Worm (Caenorhabditis elegans): ENCODE data around the gene Y55F3BR.1.
A peak's percentile ranks its signal among the peaks of the same experiment; 100 is the strongest.

Gene Y55F3BR.1

ce11 chrIV:842630-843029, 32.0 kb upstream of the Y55F3BR.1 start:
- TF ChIP-seq ztf-23 (GFP tag; IDR thresholded peaks at IDR 0.05) (peak; percentile 69), T22C8.4 (GFP tag; IDR thresholded peaks at IDR 0.05) (0 out of 2 replicates have a peak, but pooled peaks have one; percentile 54), ztf-29 (GFP tag; IDR thresholded peaks at IDR 0.05) (peak; percentile 25; the same call in 1 of the 2 replicates), tab-1 (GFP tag; IDR thresholded peaks at IDR 0.05) (peak; percentile 76), flt-1 (GFP tag; IDR thresholded peaks at IDR 0.05) (peak; percentile 83), klf-2 (GFP tag; conservative IDR thresholded peaks at IDR 0.05) (0 out of 2 replicates have a peak, but pooled peaks have one; percentile 56), ref-1 (GFP tag; conservative IDR thresholded peaks at IDR 0.05) (peak; percentile 35; the same call in 1 of the 2 replicates), cog-1 (tag; optimal IDR thresholded peaks at IDR 0.05) (no peak), med-1 (GFP tag; optimal IDR thresholded peaks at IDR 0.05; ENCODE audit: insufficient read depth) (no peak)

- TF ChIP-seq tab-1 (GFP tag; IDR thresholded peaks at IDR 0.05) (no peak), T22C8.4 (GFP tag; IDR thresholded peaks at IDR 0.05) (no peak), ztf-29 (GFP tag; IDR thresholded peaks at IDR 0.05) (no peak), klf-2 (GFP tag; conservative IDR thresholded peaks at IDR 0.05) (no peak), med-1 (GFP tag; optimal IDR thresholded peaks at IDR 0.05; ENCODE audit: insufficient read depth) (no peak), ref-1 (GFP tag; conservative IDR thresholded peaks at IDR 0.05) (no peak), cog-1 (tag; optimal IDR thresholded peaks at IDR 0.05) (no peak), flt-1 (GFP tag; IDR thresholded peaks at IDR 0.05) (no peak), ztf-23 (GFP tag; IDR thresholded peaks at IDR 0.05) (no peak)
These were observed 29.4 kb upstream of the Y55F3BR.1 start, which contains the start of gene lgc-33 for ce11 chrIV:845198-845597. TSS of gene lgc-33 (plus strand) at chrIV:845498.

- no peak for TF ChIP-seq tab-1 (GFP tag; IDR thresholded peaks at IDR 0.05)
- TF ChIP-seq T22C8.4 (GFP tag; IDR thresholded peaks at IDR 0.05) = peak; percentile 42; the same call in 1 of the 2 replicates
These were observed 26.4 kb upstream of the Y55F3BR.1 start for ce11 chrIV:848207-848606.

ce11 chrIV:848956-849355, 25.6 kb upstream of the Y55F3BR.1 start:
- TF ChIP-seq T22C8.4 (GFP tag; IDR thresholded peaks at IDR 0.05) = peak; percentile 90

ce11 chrIV:854357-855269, 20.0 kb upstream of the Y55F3BR.1 start, which contains the start of the genes lem-4 and Y55F3BR.11:
TSS of gene lem-4 (minus strand) at chrIV:854780.
TSS of gene Y55F3BR.11 (plus strand) at chrIV:855219.
- no peak for TF ChIP-seq tab-1 (GFP tag; IDR thresholded peaks at IDR 0.05)
- no peak for TF ChIP-seq flt-1 (GFP tag; IDR thresholded peaks at IDR 0.05)
- TF ChIP-seq T22C8.4 (GFP tag; IDR thresholded peaks at IDR 0.05) = no peak
- no peak for TF ChIP-seq med-1 (GFP tag; optimal IDR thresholded peaks at IDR 0.05; ENCODE audit: insufficient read depth)
- TF ChIP-seq ztf-23 (GFP tag; IDR thresholded peaks at IDR 0.05) = no peak
- TF ChIP-seq ref-1 (GFP tag; conservative IDR thresholded peaks at IDR 0.05) = no peak
- no peak for TF ChIP-seq ztf-29 (GFP tag; IDR thresholded peaks at IDR 0.05)
- no peak for TF ChIP-seq cog-1 (tag; optimal IDR thresholded peaks at IDR 0.05)

ce11 chrIV:855483-855882, 19.1 kb upstream of the Y55F3BR.1 start:
- TF ChIP-seq flt-1 (GFP tag; IDR thresholded peaks at IDR 0.05) = no peak
- TF ChIP-seq ztf-23 (GFP tag; IDR thresholded peaks at IDR 0.05) = no peak
- TF ChIP-seq ztf-29 (GFP tag; IDR thresholded peaks at IDR 0.05) = no peak
- no peak for TF ChIP-seq med-1 (GFP tag; optimal IDR thresholded peaks at IDR 0.05; ENCODE audit: insufficient read depth)
- no peak for TF ChIP-seq cog-1 (tag; optimal IDR thresholded peaks at IDR 0.05)
- TF ChIP-seq klf-2 (GFP tag; conservative IDR thresholded peaks at IDR 0.05) = no peak
- TF ChIP-seq tab-1 (GFP tag; IDR thresholded peaks at IDR 0.05) = no peak
- no peak for TF ChIP-seq T22C8.4 (GFP tag; IDR thresholded peaks at IDR 0.05)
- TF ChIP-seq ref-1 (GFP tag; conservative IDR thresholded peaks at IDR 0.05) = no peak

- TF ChIP-seq flt-1 (GFP tag; IDR thresholded peaks at IDR 0.05) = no peak
- no peak for TF ChIP-seq tab-1 (GFP tag; IDR thresholded peaks at IDR 0.05)
- no peak for TF ChIP-seq ztf-29 (GFP tag; IDR thresholded peaks at IDR 0.05)
- no peak for TF ChIP-seq med-1 (GFP tag; optimal IDR thresholded peaks at IDR 0.05; ENCODE audit: insufficient read depth)
- no peak for TF ChIP-seq cog-1 (tag; optimal IDR thresholded peaks at IDR 0.05)
- no peak for TF ChIP-seq ref-1 (GFP tag; conservative IDR thresholded peaks at IDR 0.05)
- no peak for TF ChIP-seq ztf-23 (GFP tag; IDR thresholded peaks at IDR 0.05)
- no peak for TF ChIP-seq T22C8.4 (GFP tag; IDR thresholded peaks at IDR 0.05)
- no peak for TF ChIP-seq klf-2 (GFP tag; conservative IDR thresholded peaks at IDR 0.05)
These were observed 18.6 kb upstream of the Y55F3BR.1 start for ce11 chrIV:856038-856437.

- TF ChIP-seq ref-1 (GFP tag; conservative IDR thresholded peaks at IDR 0.05) (no peak), T22C8.4 (GFP tag; IDR thresholded peaks at IDR 0.05) (no peak), flt-1 (GFP tag; IDR thresholded peaks at IDR 0.05) (no peak), cog-1 (tag; optimal IDR thresholded peaks at IDR 0.05) (no peak), ztf-29 (GFP tag; IDR thresholded peaks at IDR 0.05) (no peak), tab-1 (GFP tag; IDR thresholded peaks at IDR 0.05) (no peak), med-1 (GFP tag; optimal IDR thresholded peaks at IDR 0.05; ENCODE audit: insufficient read depth) (no peak), ztf-23 (GFP tag; IDR thresholded peaks at IDR 0.05) (no peak), klf-2 (GFP tag; conservative IDR thresholded peaks at IDR 0.05) (no peak)
These were observed 16.0 kb upstream of the Y55F3BR.1 start, which contains the start of gene Y55F3BR.2 for ce11 chrIV:858630-859029. TSS of gene Y55F3BR.2 (plus strand) at chrIV:858930.

- TF ChIP-seq klf-2 (GFP tag; conservative IDR thresholded peaks at IDR 0.05) = no peak
- no peak for TF ChIP-seq ztf-29 (GFP tag; IDR thresholded peaks at IDR 0.05)
These were observed 13.8 kb upstream of the Y55F3BR.1 start for ce11 chrIV:860810-861209.

ce11 chrIV:866828-867270, 7.7 kb upstream of the Y55F3BR.1 start:
- no peak for TF ChIP-seq ztf-29 (GFP tag; IDR thresholded peaks at IDR 0.05)
